Worm (Caenorhabditis elegans) whole organism, mixed stage, embryonic: ENCODE data around the gene Y73F8A.14.

Source experiments
- M03D4.4 ChIP-seq: sonication (generic microtip); optimal IDR thresholded peaks from 2 replicates; lab custom pipeline; 2017; ENCODE audit warnings: mild to moderate bottlenecking, missing genetic modification characterization, missing compliant biosample characterization
- bed-3 ChIP-seq: fragments of 200-800 bp; sonication (Bioruptor generic); optimal IDR thresholded peaks from 3 replicates; lab custom pipeline; 2018; ENCODE audit warnings: mild to moderate bottlenecking, missing genetic modification characterization, moderate library complexity, missing compliant biosample characterization
- blmp-1 ChIP-seq: fragments of 150-350 bp; optimal IDR thresholded peaks from 2 replicates; lab custom pipeline; 2014; ENCODE audit warnings: missing biosample characterization, missing genetic modification characterization
- ceh-39 ChIP-seq: fragments of 150-350 bp; optimal IDR thresholded peaks from 2 replicates; lab custom pipeline; 2014; ENCODE audit warnings: missing biosample characterization, missing genetic modification characterization
- ceh-43 ChIP-seq: fragments of 200-800 bp; sonication (Bioruptor generic); optimal IDR thresholded peaks from 2 replicates; lab custom pipeline; 2018; ENCODE audit warnings: mild to moderate bottlenecking, missing genetic modification characterization, moderate library complexity, missing compliant biosample characterization
- ceh-83 ChIP-seq: fragments of 200-800 bp; sonication (Bioruptor generic); optimal IDR thresholded peaks from 2 replicates; lab custom pipeline; 2018; ENCODE audit warnings: mild to moderate bottlenecking, missing genetic modification characterization, missing compliant biosample characterization
- ces-1 ChIP-seq: fragments of 150-350 bp; optimal IDR thresholded peaks from 2 replicates; lab custom pipeline; 2014; ENCODE audit warnings: missing biosample characterization, missing genetic modification reagents, missing genetic modification characterization
- cnd-1 ChIP-seq: fragments of 200-800 bp; sonication (Bioruptor generic); optimal IDR thresholded peaks from 2 replicates; lab custom pipeline; 2018; ENCODE audit warnings: mild to moderate bottlenecking, missing genetic modification characterization, missing compliant biosample characterization
- drap-1 ChIP-seq: fragments of 200-800 bp; sonication (Bioruptor generic); optimal IDR thresholded peaks from 3 replicates; lab custom pipeline; 2018; ENCODE audit warnings: mild to moderate bottlenecking, missing genetic modification characterization, missing compliant biosample characterization
- elt-1 ChIP-seq: sonication (generic microtip); optimal IDR thresholded peaks from 2 replicates; lab custom pipeline; 2017; ENCODE audit warnings: missing genetic modification characterization, mild to moderate bottlenecking, missing compliant biosample characterization, antibody characterized with exemption, moderate library complexity, borderline replicate concordance; ENCODE audit not compliant: insufficient read depth
- elt-3 ChIP-seq: fragments of 150-350 bp; optimal IDR thresholded peaks from 2 replicates; lab custom pipeline; 2014; ENCODE audit warnings: missing biosample characterization, missing genetic modification characterization
- ham-2 ChIP-seq: fragments of 200-800 bp; sonication (Bioruptor generic); optimal IDR thresholded peaks from 2 replicates; lab custom pipeline; 2018; ENCODE audit warnings: mild to moderate bottlenecking, missing genetic modification characterization, missing compliant biosample characterization
- hlh-1 ChIP-seq: fragments of 150-350 bp; optimal IDR thresholded peaks from 2 replicates; lab custom pipeline; 2014; ENCODE audit warnings: missing biosample characterization, missing genetic modification reagents, missing genetic modification characterization
- lin-13 ChIP-seq: fragments of 150-350 bp; optimal IDR thresholded peaks from 2 replicates; lab custom pipeline; 2014; ENCODE audit warnings: missing biosample characterization, missing genetic modification characterization
- lin-32 ChIP-seq: fragments of 200-800 bp; sonication (Bioruptor generic); optimal IDR thresholded peaks from 2 replicates; lab custom pipeline; 2018; ENCODE audit warnings: mild to moderate bottlenecking, missing genetic modification characterization, missing compliant biosample characterization
- lsy-2 ChIP-seq: fragments of 150-350 bp; optimal IDR thresholded peaks from 2 replicates; lab custom pipeline; 2014; ENCODE audit warnings: missing biosample characterization, missing genetic modification characterization
- mab-5 ChIP-seq: fragments of 150-350 bp; optimal IDR thresholded peaks from 2 replicates; lab custom pipeline; 2014; ENCODE audit warnings: missing biosample characterization, missing genetic modification characterization
- mep-1 ChIP-seq: fragments of 150-350 bp; optimal IDR thresholded peaks from 2 replicates; lab custom pipeline; 2017; ENCODE audit warnings: missing biosample characterization, missing genetic modification reagents, missing genetic modification characterization, inconsistent platforms
- mls-2 ChIP-seq: sonication (generic microtip); optimal IDR thresholded peaks from 2 replicates; lab custom pipeline; 2016; ENCODE audit warnings: mild to moderate bottlenecking, missing genetic modification characterization, moderate library complexity, missing compliant biosample characterization
- nhr-12 ChIP-seq: fragments of 150-350 bp; optimal IDR thresholded peaks from 2 replicates; lab custom pipeline; 2014; ENCODE audit warnings: missing biosample characterization, missing genetic modification characterization
- nhr-2 ChIP-seq: fragments of 150-350 bp; optimal IDR thresholded peaks from 2 replicates; lab custom pipeline; 2014; ENCODE audit warnings: missing biosample characterization, missing genetic modification characterization
- nhr-237 ChIP-seq: fragments of 150-350 bp; optimal IDR thresholded peaks from 2 replicates; lab custom pipeline; 2014; ENCODE audit warnings: missing biosample characterization, missing genetic modification characterization
- nhr-28 ChIP-seq: fragments of 150-350 bp; optimal IDR thresholded peaks from 2 replicates; lab custom pipeline; 2014; ENCODE audit warnings: missing biosample characterization, missing genetic modification characterization
- pha-4 ChIP-seq: fragments of 150-350 bp; optimal IDR thresholded peaks from 2 replicates; lab custom pipeline; 2018; ENCODE audit warnings: missing biosample characterization, missing genetic modification reagents, missing genetic modification characterization
- sem-2 ChIP-seq: fragments of 200-800 bp; sonication (Bioruptor generic); optimal IDR thresholded peaks from 2 replicates; lab custom pipeline; 2018; ENCODE audit warnings: mild to moderate bottlenecking, missing genetic modification characterization, missing compliant biosample characterization
- snpc-4 ChIP-seq: fragments of 150-350 bp; optimal IDR thresholded peaks from 2 replicates; lab custom pipeline; 2014; ENCODE audit warnings: missing biosample characterization, missing genetic modification characterization
- sptf-1 ChIP-seq: sonication (generic microtip); optimal IDR thresholded peaks from 2 replicates; lab custom pipeline; 2017; ENCODE audit warnings: mild to moderate bottlenecking, missing genetic modification characterization, moderate library complexity, missing compliant biosample characterization
- tbx-8 ChIP-seq: fragments of 200-800 bp; sonication (Bioruptor generic); optimal IDR thresholded peaks from 2 replicates; lab custom pipeline; 2018; ENCODE audit warnings: mild to moderate bottlenecking, missing genetic modification characterization, moderate library complexity, missing compliant biosample characterization
- unc-120 ChIP-seq: sonication (generic microtip); optimal IDR thresholded peaks from 2 replicates; lab custom pipeline; 2017; ENCODE audit warnings: missing genetic modification characterization, missing compliant biosample characterization; ENCODE audit not compliant: poor library complexity, severe bottlenecking
- unc-62 ChIP-seq: fragments of 150-350 bp; optimal IDR thresholded peaks from 2 replicates; lab custom pipeline; 2014; ENCODE audit warnings: missing biosample characterization, missing genetic modification reagents, missing genetic modification characterization
- ztf-11 ChIP-seq: fragments of 150-350 bp; optimal IDR thresholded peaks from 2 replicates; lab custom pipeline; 2014; ENCODE audit warnings: missing biosample characterization, missing genetic modification characterization

Gene Y73F8A.14

ce11 chrIV:15302151-15302550, 16.7 kb downstream of the Y73F8A.14 start, which contains the start of gene best-21:
TSS of gene best-21 (plus strand) at chrIV:15302451.
- TF ChIP-seq lin-13 (tag; lab: Kevin White, UChicago) (no peak), lin-32 (GFP tag; lab: Kevin White, UChicago) (no peak), unc-120 (tag; lab: Kevin White, UChicago) (no peak)

- TF ChIP-seq unc-120 (tag; lab: Kevin White, UChicago) = no peak
- no peak for TF ChIP-seq tbx-8 (GFP tag; lab: Kevin White, UChicago)
- no peak for TF ChIP-seq lin-32 (GFP tag; lab: Kevin White, UChicago)
- TF ChIP-seq sptf-1 (tag; lab: Kevin White, UChicago) = no peak
- TF ChIP-seq snpc-4 (tag; lab: Kevin White, UChicago) = no peak
- TF ChIP-seq hlh-1 = no peak
- no peak for TF ChIP-seq mep-1 (tag; lab: Kevin White, UChicago)
- TF ChIP-seq ham-2 (GFP tag; lab: Kevin White, UChicago) = no peak
- TF ChIP-seq elt-3 (tag; lab: Kevin White, UChicago) = no peak
- no peak for TF ChIP-seq cnd-1 (tag; lab: Kevin White, UChicago)
- TF ChIP-seq elt-1 (tag; lab: Kevin White, UChicago) = no peak
- no peak for TF ChIP-seq drap-1 (GFP tag; lab: Kevin White, UChicago)
- TF ChIP-seq lsy-2 (tag; lab: Kevin White, UChicago) = no peak
- no peak for TF ChIP-seq ceh-43 (GFP tag; lab: Kevin White, UChicago)
- no peak for TF ChIP-seq nhr-12 (tag; lab: Kevin White, UChicago)
- TF ChIP-seq, all 35 proteins: peak for 0
These were observed 18.8 kb downstream of the Y73F8A.14 start for ce11 chrIV:15300041-15300440.

- no peak for TF ChIP-seq elt-3 (tag; lab: Kevin White, UChicago)
- TF ChIP-seq elt-1 (tag; lab: Kevin White, UChicago) = no peak
- TF ChIP-seq mls-2 = no peak
- no peak for TF ChIP-seq mep-1 (tag; lab: Kevin White, UChicago)
- TF ChIP-seq unc-62 = no peak
These were observed 24.8 kb downstream of the Y73F8A.14 start, which contains the start of gene Y73F8A.10 for ce11 chrIV:15294040-15294439. TSS of gene Y73F8A.10 (plus strand) at chrIV:15294340.

ce11 chrIV:15291607-15292006, 27.3 kb downstream of the Y73F8A.14 start, which contains the start of gene pqn-91:
TSS of gene pqn-91 (plus strand) at chrIV:15291907.
- TF ChIP-seq unc-120 (tag; lab: Kevin White, UChicago) = no peak
- TF ChIP-seq cnd-1 (tag; lab: Kevin White, UChicago) = no peak
- no peak for TF ChIP-seq pha-4 (tag; lab: Kevin White, UChicago)
- TF ChIP-seq nhr-28 (tag; lab: Kevin White, UChicago) = no peak
- no peak for TF ChIP-seq nhr-2 (tag; lab: Kevin White, UChicago)
- no peak for TF ChIP-seq mep-1 (tag; lab: Kevin White, UChicago)
- no peak for TF ChIP-seq tbx-8 (GFP tag; lab: Kevin White, UChicago)
- no peak for TF ChIP-seq nhr-237 (tag; lab: Kevin White, UChicago)
- no peak for TF ChIP-seq ztf-11
- TF ChIP-seq ceh-83 = no peak
- no peak for TF ChIP-seq ces-1
- TF ChIP-seq lsy-2 (tag; lab: Kevin White, UChicago) = no peak
- TF ChIP-seq bed-3 (GFP tag; lab: Kevin White, UChicago) = no peak

- no peak for TF ChIP-seq blmp-1
- no peak for TF ChIP-seq unc-62
- TF ChIP-seq ztf-11 = no peak
- no peak for TF ChIP-seq mab-5 (tag; lab: Kevin White, UChicago)
- TF ChIP-seq M03D4.4 (tag; lab: Kevin White, UChicago) = no peak
- TF ChIP-seq drap-1 (GFP tag; lab: Kevin White, UChicago) = no peak
- no peak for TF ChIP-seq sem-2 (GFP tag; lab: Kevin White, UChicago)
- no peak for TF ChIP-seq ceh-83
- no peak for TF ChIP-seq elt-1 (tag; lab: Kevin White, UChicago)
- TF ChIP-seq ceh-39 (tag; lab: Kevin White, UChicago) = no peak
- no peak for TF ChIP-seq bed-3 (GFP tag; lab: Kevin White, UChicago)
These were observed 27.7 kb downstream of the Y73F8A.14 start, which contains the start of gene pqn-90 for ce11 chrIV:15291162-15291561. TSS of gene pqn-90 (minus strand) at chrIV:15291262.
